Worm (Caenorhabditis elegans) whole organism, L2 larva: Measurements from ENCODE around the gene sqt-2.

Experiments used
- ama-1 ChIP-seq: fragments of 150-350 bp; optimal IDR thresholded peaks from 2 replicates; lab custom pipeline; 2018; ENCODE audit warnings: inconsistent platforms
- ceh-16 ChIP-seq: fragments of 150-350 bp; optimal IDR thresholded peaks from 2 replicates; lab custom pipeline; 2014; ENCODE audit warnings: missing biosample characterization, missing genetic modification characterization
- elt-1 ChIP-seq: fragments of 150-350 bp; optimal IDR thresholded peaks from 2 replicates; lab custom pipeline; 2014; ENCODE audit warnings: missing biosample characterization, missing genetic modification characterization
- elt-3 ChIP-seq: sonication (generic microtip); optimal IDR thresholded peaks from 2 replicates; lab custom pipeline; 2017; ENCODE audit warnings: missing biosample characterization, missing genetic modification characterization
- fos-1 ChIP-seq: fragments of 150-350 bp; optimal IDR thresholded peaks from 2 replicates; lab custom pipeline; 2014; ENCODE audit warnings: missing biosample characterization, missing genetic modification characterization
- nhr-11 ChIP-seq: fragments of 150-350 bp; optimal IDR thresholded peaks from 2 replicates; lab custom pipeline; 2014; ENCODE audit warnings: missing biosample characterization, missing genetic modification characterization
- nhr-25 ChIP-seq: fragments of 150-350 bp; sonication (generic microtip); optimal IDR thresholded peaks from 3 replicates; lab custom pipeline; 2014; ENCODE audit warnings: missing biosample characterization, missing genetic modification characterization
- zag-1 ChIP-seq: fragments of 150-350 bp; optimal IDR thresholded peaks from 2 replicates; lab custom pipeline; 2014; ENCODE audit warnings: missing biosample characterization, missing genetic modification characterization

DNA sequence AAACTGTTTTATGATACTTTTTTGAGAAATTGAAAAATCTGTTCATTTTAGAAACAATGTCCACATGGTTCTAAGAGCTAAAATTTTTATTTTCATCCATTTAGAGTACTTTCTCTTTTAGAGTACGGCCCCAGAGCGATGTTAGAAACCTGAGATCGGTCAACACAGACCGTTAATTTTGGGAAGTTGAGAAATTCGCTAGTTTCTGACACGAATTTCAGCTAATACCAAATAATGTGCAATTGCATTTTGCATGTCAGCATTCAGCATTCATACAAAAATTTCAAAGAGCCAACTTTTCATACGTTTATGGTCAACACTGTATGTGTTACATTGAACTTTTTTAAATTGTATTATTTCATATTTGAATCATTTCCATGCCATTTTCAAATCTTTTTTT is 18.3 kb upstream of the sqt-2 start:
- no peak for TF ChIP-seq fos-1 (tag; lab: Kevin White, UChicago)
- no peak for TF ChIP-seq ceh-16 (tag; lab: Kevin White, UChicago)
- no peak for TF ChIP-seq elt-1
- TF ChIP-seq zag-1: no peak
- no peak for TF ChIP-seq ama-1 (lab: Kevin White, UChicago)
- TF ChIP-seq nhr-11 (tag; lab: Kevin White, UChicago): no peak
- no peak for TF ChIP-seq elt-3 (tag; lab: Kevin White, UChicago)
- TF ChIP-seq nhr-25 (tag; lab: Kevin White, UChicago): no peak
